Worm (Caenorhabditis elegans): ENCODE results near the gene F28A12.3.

ce11 chrV:8652177-8652576, 11.0 kb upstream of the F28A12.3 start:
- no peak for TF ChIP-seq nhr-11 (tag; optimal IDR thresholded peaks at IDR 0.05)
- no peak for TF ChIP-seq skn-1 (tag; optimal IDR thresholded peaks at IDR 0.05)
- TF ChIP-seq lin-13 (GFP tag; optimal IDR thresholded peaks at IDR 0.05) = no peak
- no peak for TF ChIP-seq jun-1 (tag; optimal IDR thresholded peaks at IDR 0.05)
- no peak for TF ChIP-seq nhr-77 (tag; optimal IDR thresholded peaks at IDR 0.05)
- TF ChIP-seq nhr-28 (tag; optimal IDR thresholded peaks at IDR 0.05) = no peak
